Worm (Caenorhabditis elegans) whole organism, L4 larva: ENCODE measurements around the gene T16G1.9.

Experiments used
- F10B5.3 ChIP-seq: sonication (generic microtip); optimal IDR thresholded peaks from 2 replicates; lab custom pipeline; 2016; ENCODE audit warnings: mild to moderate bottlenecking, missing genetic modification characterization, missing compliant biosample characterization
- F26F4.8 ChIP-seq: fragments of 200-800 bp; sonication (Bioruptor generic); conservative IDR thresholded peaks from 2 replicates; pipeline ENCODE4 v1.3.6; 2022; ENCODE audit warnings: missing genetic modification characterization, missing compliant biosample characterization
- F44E2.7 ChIP-seq: fragments of 200-800 bp; sonication (Bioruptor generic); IDR thresholded peaks from 2 replicates; pipeline ENCODE4 v2.1.2; 2022; ENCODE audit warnings: missing genetic modification characterization, missing compliant biosample characterization
- F49E8.2 ChIP-seq: sonication (generic microtip); optimal IDR thresholded peaks from 2 replicates; lab custom pipeline; 2016; ENCODE audit warnings: missing compliant biosample characterization, mild to moderate bottlenecking, missing genetic modification characterization, borderline replicate concordance
- T20F7.1 ChIP-seq: fragments of 200-800 bp; sonication (Bioruptor generic); optimal IDR thresholded peaks from 2 replicates; lab custom pipeline; 2018; ENCODE audit warnings: mild to moderate bottlenecking, missing genetic modification characterization, missing compliant biosample characterization
- Y5F2A.4 ChIP-seq: fragments of 200-800 bp; sonication (Bioruptor generic); optimal IDR thresholded peaks from 2 replicates; lab custom pipeline; 2018; ENCODE audit warnings: mild to moderate bottlenecking, missing genetic modification characterization, missing compliant biosample characterization
- ZK337.2 ChIP-seq: fragments of 200-800 bp; sonication (Bioruptor generic); IDR thresholded peaks from 2 replicates; pipeline ENCODE4 v1.3.6; 2022; ENCODE audit warnings: missing genetic modification reagents, missing genetic modification characterization, missing compliant biosample characterization
- ZK546.5 ChIP-seq, 2 experiments: sonication (generic microtip); optimal IDR thresholded peaks; 2 replicates each; lab custom pipeline; 2017; ENCODE audit warnings: missing biosample characterization in 2 of 2, missing genetic modification characterization in 2 of 2
- aha-1 ChIP-seq: fragments of 150-350 bp; peaks from one replicate; lab custom pipeline; 2014; ENCODE audit warnings: missing biosample characterization, missing genetic modification characterization
- aly-2 ChIP-seq: sonication (generic microtip); optimal IDR thresholded peaks from 2 replicates; lab custom pipeline; 2018; ENCODE audit warnings: missing biosample characterization, missing genetic modification characterization
- ama-1 ChIP-seq: fragments of 150-350 bp; optimal IDR thresholded peaks from 2 replicates; lab custom pipeline; 2014; ENCODE audit warnings: inconsistent platforms, mixed read lengths
- arid-1 ChIP-seq: fragments of 200-800 bp; sonication (Bioruptor generic); conservative IDR thresholded peaks from 2 replicates; pipeline ENCODE4 v1.3.6; 2022; ENCODE audit warnings: missing genetic modification reagents, missing genetic modification characterization, missing compliant biosample characterization
- ceh-20 ChIP-seq: fragments of 200-800 bp; sonication (Bioruptor generic); IDR thresholded peaks from 2 replicates; pipeline ENCODE4 v1.3.6; 2022; ENCODE audit warnings: missing genetic modification reagents, missing genetic modification characterization, missing compliant biosample characterization
- ceh-44 ChIP-seq: fragments of 200-800 bp; sonication (Bioruptor generic); IDR thresholded peaks from 2 replicates; pipeline ENCODE4 v1.3.6; 2022; ENCODE audit warnings: missing genetic modification reagents, missing genetic modification characterization, missing compliant biosample characterization
- ceh-62 ChIP-seq: sonication (generic microtip); optimal IDR thresholded peaks from 2 replicates; lab custom pipeline; 2017; ENCODE audit warnings: missing biosample characterization, missing genetic modification characterization
- ctbp-1 ChIP-seq: fragments of 200-800 bp; sonication (Bioruptor generic); IDR thresholded peaks from 2 replicates; pipeline ENCODE4 v1.3.6; 2022; ENCODE audit warnings: missing genetic modification reagents, missing genetic modification characterization, missing compliant biosample characterization
- daf-19 ChIP-seq: fragments of 200-800 bp; sonication (Bioruptor generic); conservative IDR thresholded peaks from 2 replicates; pipeline ENCODE4 v1.3.6; 2022; ENCODE audit warnings: missing genetic modification characterization, missing compliant biosample characterization
- daf-8 ChIP-seq: fragments of 200-800 bp; sonication (Bioruptor generic); IDR thresholded peaks from 2 replicates; pipeline ENCODE4 v1.3.6; 2022; ENCODE audit warnings: missing genetic modification characterization, missing compliant biosample characterization
- dmd-6 ChIP-seq: fragments of 200-800 bp; sonication (Bioruptor generic); IDR thresholded peaks from 2 replicates; pipeline ENCODE4 v1.3.6; 2022; ENCODE audit warnings: missing genetic modification reagents, missing genetic modification characterization, missing compliant biosample characterization
- fos-1 ChIP-seq: fragments of 150-350 bp; optimal IDR thresholded peaks from 2 replicates; lab custom pipeline; 2014; ENCODE audit warnings: missing biosample characterization, missing genetic modification characterization
- gei-8 ChIP-seq: fragments of 200-800 bp; sonication (Bioruptor generic); optimal IDR thresholded peaks from 2 replicates; lab custom pipeline; 2018; ENCODE audit warnings: mild to moderate bottlenecking, missing genetic modification characterization, missing compliant biosample characterization
- hif-1 ChIP-seq, 2 experiments: sonication (generic microtip); optimal IDR thresholded peaks; 2 replicates each; lab custom pipeline; 2016 to 2017; ENCODE audit warnings: missing compliant biosample characterization in 2 of 2, missing genetic modification characterization in 2 of 2, missing genetic modification reagents in 2 of 2, missing genotype in 2 of 2, mild to moderate bottlenecking in 1 of 2
- hlh-11 ChIP-seq: fragments of 200-800 bp; sonication (Bioruptor generic); optimal IDR thresholded peaks from 2 replicates; lab custom pipeline; 2018; ENCODE audit warnings: mild to moderate bottlenecking, missing genetic modification characterization, missing compliant biosample characterization
- hlh-30 ChIP-seq: sonication (generic microtip); optimal IDR thresholded peaks from 2 replicates; lab custom pipeline; 2017; ENCODE audit warnings: antibody characterized with exemption, mild to moderate bottlenecking, missing genetic modification characterization, missing compliant biosample characterization; ENCODE audit not compliant: insufficient read depth
- hmg-1.1 ChIP-seq: fragments of 200-800 bp; sonication (Bioruptor generic); IDR thresholded peaks from 2 replicates; pipeline ENCODE4 v1.3.6; 2022; ENCODE audit warnings: missing genetic modification reagents, missing genetic modification characterization, missing compliant biosample characterization
- lin-13 ChIP-seq: fragments of 150-350 bp; optimal IDR thresholded peaks from 2 replicates; lab custom pipeline; 2014; ENCODE audit warnings: missing biosample characterization, missing genetic modification reagents, missing genetic modification characterization
- lin-38 ChIP-seq: fragments of 200-800 bp; sonication (Bioruptor generic); IDR thresholded peaks from 2 replicates; pipeline ENCODE4 v1.3.6; 2022; ENCODE audit warnings: missing genetic modification reagents, missing genetic modification characterization, missing compliant biosample characterization
- lir-3 ChIP-seq: sonication (generic microtip); optimal IDR thresholded peaks from 2 replicates; lab custom pipeline; 2016; ENCODE audit warnings: mild to moderate bottlenecking, missing genetic modification characterization, missing compliant biosample characterization
- lsy-2 ChIP-seq, 2 experiments: fragments of 150-350 bp in 1 of 2; sonication (generic microtip) in 1 of 2; optimal IDR thresholded peaks; 2 replicates each; lab custom pipeline; 2014 to 2017; ENCODE audit warnings: missing biosample characterization in 2 of 2, missing genetic modification characterization in 2 of 2
- madf-5 ChIP-seq, 2 experiments: fragments of 200-800 bp; sonication (Bioruptor generic); IDR thresholded peaks; 2 replicates each; pipeline ENCODE4 v1.3.6; 2022; ENCODE audit warnings: missing compliant biosample characterization in 2 of 2, missing genetic modification characterization in 2 of 2
- madf-9 ChIP-seq: fragments of 200-800 bp; sonication (Bioruptor generic); conservative IDR thresholded peaks from 2 replicates; pipeline ENCODE4 v1.3.6; 2022; ENCODE audit warnings: missing genetic modification reagents, missing genetic modification characterization, missing compliant biosample characterization
- mdl-1 ChIP-seq, 2 experiments: fragments of 150-350 bp in 1 of 2; sonication (generic microtip) in 1 of 2; optimal IDR thresholded peaks; 2 replicates each; lab custom pipeline; 2014 to 2017; ENCODE audit warnings: missing biosample characterization in 2 of 2, missing genetic modification characterization in 2 of 2
- mdt-29 ChIP-seq: fragments of 200-800 bp; sonication (Bioruptor generic); IDR thresholded peaks from 2 replicates; pipeline ENCODE4 v1.3.6; 2022; ENCODE audit warnings: missing genetic modification reagents, missing genetic modification characterization, missing compliant biosample characterization
- mxl-3 ChIP-seq: fragments of 200-800 bp; sonication (Bioruptor generic); optimal IDR thresholded peaks from 2 replicates; lab custom pipeline; 2018; ENCODE audit warnings: mild to moderate bottlenecking, missing genetic modification characterization, missing compliant biosample characterization
- nhr-237 ChIP-seq: sonication (generic microtip); optimal IDR thresholded peaks from 2 replicates; lab custom pipeline; 2017; ENCODE audit warnings: missing biosample characterization, missing genetic modification characterization
- nhr-41 ChIP-seq: fragments of 200-800 bp; sonication (Bioruptor generic); IDR thresholded peaks from 2 replicates; pipeline ENCODE4 v1.3.6; 2022; ENCODE audit warnings: missing genetic modification reagents, missing genetic modification characterization, missing compliant biosample characterization
- nhr-48 ChIP-seq: sonication (generic microtip); optimal IDR thresholded peaks from 2 replicates; lab custom pipeline; 2016; ENCODE audit warnings: mild to moderate bottlenecking, missing genetic modification characterization, missing compliant biosample characterization
- nhr-76 ChIP-seq: fragments of 150-350 bp; optimal IDR thresholded peaks from 2 replicates; lab custom pipeline; 2014; ENCODE audit warnings: missing biosample characterization, missing genetic modification characterization
- nhr-77 ChIP-seq: fragments of 150-350 bp; optimal IDR thresholded peaks from 2 replicates; lab custom pipeline; 2014; ENCODE audit warnings: missing biosample characterization, missing genetic modification characterization
- php-3 ChIP-seq: fragments of 200-800 bp; sonication (Bioruptor generic); IDR thresholded peaks from 2 replicates; pipeline ENCODE4 v1.3.6; 2022; ENCODE audit warnings: missing genetic modification reagents, missing genetic modification characterization, missing compliant biosample characterization
- pqm-1 ChIP-seq: sonication (generic microtip); optimal IDR thresholded peaks from 2 replicates; lab custom pipeline; 2017; ENCODE audit warnings: missing biosample characterization, missing genetic modification characterization
- saeg-2 ChIP-seq: fragments of 200-800 bp; sonication (Bioruptor generic); IDR thresholded peaks from 2 replicates; pipeline ENCODE4 v1.3.6; 2022; ENCODE audit warnings: missing genetic modification reagents, missing genetic modification characterization, missing compliant biosample characterization
- set-16 ChIP-seq: fragments of 200-800 bp; sonication (Bioruptor generic); IDR thresholded peaks from 2 replicates; pipeline ENCODE4 v1.3.6; 2022; ENCODE audit warnings: missing genetic modification reagents, missing genetic modification characterization, missing compliant biosample characterization
- spr-3 ChIP-seq: fragments of 200-800 bp; sonication (Bioruptor generic); optimal IDR thresholded peaks from 2 replicates; lab custom pipeline; 2018; ENCODE audit warnings: mild to moderate bottlenecking, missing genetic modification characterization, missing compliant biosample characterization
- tra-1 ChIP-seq: fragments of 200-800 bp; sonication (Bioruptor generic); IDR thresholded peaks from 2 replicates; pipeline ENCODE4 v1.3.6; 2022; ENCODE audit warnings: missing genetic modification reagents, missing genetic modification characterization, missing compliant biosample characterization
- unc-130 ChIP-seq: sonication (generic microtip); optimal IDR thresholded peaks from 2 replicates; lab custom pipeline; 2016; ENCODE audit warnings: missing genetic modification reagents, missing genetic modification characterization, missing compliant biosample characterization
- unc-62 ChIP-seq, 3 experiments: fragments of 150-350 bp in 1 of 3; sonication (generic microtip); optimal IDR thresholded peaks in 2 of 3; peaks in 1 of 3; 1 replicate in 1 of 3; 2 replicates in 2 of 3; lab custom pipeline; 2014 to 2017; ENCODE audit warnings: missing biosample characterization in 3 of 3, missing genetic modification characterization in 3 of 3, missing genetic modification reagents in 3 of 3, missing genotype in 1 of 3
- zag-1 ChIP-seq: fragments of 150-350 bp; optimal IDR thresholded peaks from 2 replicates; lab custom pipeline; 2014; ENCODE audit warnings: missing biosample characterization, missing genetic modification characterization
- zfp-2 ChIP-seq: sonication (generic microtip); optimal IDR thresholded peaks from 2 replicates; lab custom pipeline; 2016; ENCODE audit warnings: mild to moderate bottlenecking, missing genetic modification characterization, missing compliant biosample characterization
- zfp-3 ChIP-seq: fragments of 200-800 bp; sonication (Bioruptor generic); conservative IDR thresholded peaks from 2 replicates; pipeline ENCODE4 v1.3.6; 2022; ENCODE audit warnings: missing genetic modification reagents, missing genetic modification characterization, missing compliant biosample characterization
- zip-11 ChIP-seq: fragments of 200-800 bp; sonication (Bioruptor generic); IDR thresholded peaks from 2 replicates; pipeline ENCODE4 v1.3.6; 2022; ENCODE audit warnings: missing genetic modification characterization, missing compliant biosample characterization
- ztf-7 ChIP-seq: fragments of 150-350 bp; optimal IDR thresholded peaks from 2 replicates; lab custom pipeline; 2014; ENCODE audit warnings: missing biosample characterization, missing genetic modification characterization

T16G1.9 gene

ce11 chrV:12921680-12922079, 29.0 kb downstream of the T16G1.9 start:
- TF ChIP-seq Y5F2A.4 (GFP tag; lab: Kevin White, UChicago): no peak
- no peak for TF ChIP-seq F10B5.3 (tag; lab: Kevin White, UChicago)
- no peak for TF ChIP-seq saeg-2 (GFP tag; lab: Robert Waterston, UW)
- TF ChIP-seq aha-1: no peak
- no peak for TF ChIP-seq ctbp-1 (GFP tag; lab: Robert Waterston, UW)
- no peak for TF ChIP-seq ceh-62 (tag; lab: Kevin White, UChicago)
- peak; percentile 76 for TF ChIP-seq hlh-11 (tag; lab: Kevin White, UChicago)
- TF ChIP-seq daf-19 (GFP tag; lab: Robert Waterston, UW): no peak
- TF ChIP-seq dmd-6 (GFP tag; lab: Robert Waterston, UW): peak; percentile 88
- TF ChIP-seq ZK546.5 (tag; optimal IDR thresholded peaks at IDR 0.05; lab: Kevin White, UChicago): no peak
- no peak for TF ChIP-seq ZK337.2 (GFP tag; lab: Robert Waterston, UW)
- no peak for TF ChIP-seq ceh-20
- no peak for TF ChIP-seq F26F4.8
- no peak for TF ChIP-seq arid-1 (GFP tag; lab: Robert Waterston, UW)
- TF ChIP-seq zip-11 (GFP tag; lab: Robert Waterston, UW): no peak
- no peak for TF ChIP-seq lin-38 (GFP tag; lab: Robert Waterston, UW)
- TF ChIP-seq aly-2: no peak
- no peak for TF ChIP-seq unc-130 (GFP tag; lab: Kevin White, UChicago)
- no peak for TF ChIP-seq T20F7.1 (GFP tag; lab: Kevin White, UChicago)
- TF ChIP-seq php-3: peak; percentile 52; the same call in 1 of the 2 replicates
- peak; percentile 54 for TF ChIP-seq hlh-30
- no peak for TF ChIP-seq ama-1 (lab: Kevin White, UChicago)
- no peak for TF ChIP-seq nhr-41 (GFP tag; lab: Robert Waterston, UW)
- TF ChIP-seq nhr-237: no peak
- no peak for TF ChIP-seq gei-8 (GFP tag; lab: Kevin White, UChicago)
- no peak for TF ChIP-seq madf-5 (GFP tag; IDR thresholded peaks at IDR 0.05; lab: Robert Waterston, UW)
- no peak for TF ChIP-seq zag-1 (tag; lab: Kevin White, UChicago)
- no peak for TF ChIP-seq ceh-44 (GFP tag; lab: Robert Waterston, UW)
- TF ChIP-seq fos-1 (tag; lab: Kevin White, UChicago): no peak
- no peak for TF ChIP-seq lir-3
- no peak for TF ChIP-seq F44E2.7 (GFP tag; lab: Robert Waterston, UW)
- TF ChIP-seq ztf-7: peak; percentile 31
- TF ChIP-seq mdl-1 (tag; optimal IDR thresholded peaks at IDR 0.05; lab: Kevin White, UChicago): no peak
- TF ChIP-seq mdt-29 (GFP tag; lab: Robert Waterston, UW): no peak
- TF ChIP-seq tra-1 (GFP tag; lab: Robert Waterston, UW): no peak
- no peak for TF ChIP-seq nhr-76 (tag; lab: Kevin White, UChicago)
- TF ChIP-seq lin-13 (GFP tag; lab: Kevin White, UChicago): no peak
- TF ChIP-seq lsy-2 (tag; optimal IDR thresholded peaks at IDR 0.05; lab: Kevin White, UChicago): no peak
- no peak for TF ChIP-seq hmg-1.1 (GFP tag; lab: Robert Waterston, UW)
- no peak for TF ChIP-seq madf-9
- TF ChIP-seq daf-8: no peak
- peak; percentile 76 for TF ChIP-seq pqm-1 (tag; lab: Kevin White, UChicago)
- TF ChIP-seq zfp-3 (GFP tag; lab: Robert Waterston, UW): no peak
- peak; percentile 37 for TF ChIP-seq mxl-3 (GFP tag; lab: Kevin White, UChicago)
- TF ChIP-seq spr-3 (GFP tag; lab: Kevin White, UChicago): no peak
- no peak for TF ChIP-seq F49E8.2 (tag; lab: Kevin White, UChicago)
- no peak for TF ChIP-seq nhr-48
- TF ChIP-seq unc-62 (GFP tag; optimal IDR thresholded peaks at IDR 0.05 in 1 of 2; lab: Kevin White, UChicago): peak in 1 of 2 experiments; percentile 63
- TF ChIP-seq unc-62 (tag; optimal IDR thresholded peaks at IDR 0.05; lab: Kevin White, UChicago): no peak
- TF ChIP-seq set-16 (GFP tag; lab: Robert Waterston, UW): no peak
- no peak for TF ChIP-seq zfp-2
- no peak for TF ChIP-seq hif-1 (tag; optimal IDR thresholded peaks at IDR 0.05; lab: Kevin White, UChicago)
- peak; percentile 25 for TF ChIP-seq nhr-77
